Worm (Caenorhabditis elegans): Measurements from ENCODE around the gene sprp-4.

Gene sprp-4

DNA sequence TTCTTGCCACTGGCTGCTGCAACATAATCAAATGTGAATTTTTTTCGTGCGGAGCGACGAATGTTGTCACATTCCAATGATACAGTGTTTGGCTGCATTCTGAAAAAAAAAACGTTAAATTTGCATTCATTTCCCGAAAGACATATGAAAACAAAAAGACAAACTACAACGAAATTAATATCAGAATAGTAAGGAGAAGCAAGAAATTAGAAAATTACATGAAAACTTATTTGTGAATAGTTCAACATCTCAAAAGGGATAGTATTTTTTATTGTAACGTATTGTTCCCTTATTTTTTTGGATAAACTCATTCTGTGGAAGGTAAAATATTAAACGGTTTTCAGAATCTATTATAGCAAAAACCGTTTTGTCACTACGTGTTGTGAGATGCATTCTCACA is at the start of gene sprp-4:
sprp-4 (minus strand) TSS at position 101 of the 400 bp plus-strand sequence.
- TF ChIP-seq unc-42 (tag; optimal IDR thresholded peaks at IDR 0.05): no peak

DNA sequence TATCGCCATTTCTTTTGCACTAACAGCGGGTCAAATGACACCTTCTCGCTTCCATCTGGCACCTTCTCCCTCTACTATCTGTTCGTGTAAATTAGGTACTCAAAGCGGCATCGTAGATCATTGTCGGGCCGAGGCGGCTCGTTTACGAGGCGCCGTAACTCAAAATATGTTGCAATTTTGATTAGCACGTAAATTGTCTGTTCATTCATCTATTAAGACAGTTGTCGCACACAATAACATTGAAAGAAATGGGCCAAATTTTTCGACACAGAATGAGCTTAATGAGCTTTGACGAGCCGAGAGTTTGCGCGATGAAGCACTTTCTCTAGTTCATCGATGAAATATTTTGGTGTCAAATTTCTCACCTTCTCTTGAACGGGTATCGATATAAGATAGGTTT is 49.5 kb upstream of the sprp-4 start:
- TF ChIP-seq pha-2 (tag; optimal IDR thresholded peaks at IDR 0.05) (no peak), dmd-4 (tag; optimal IDR thresholded peaks at IDR 0.05; ENCODE audit: borderline replicate concordance) (no peak), pax-1 (tag; optimal IDR thresholded peaks at IDR 0.05) (no peak), elt-2 (tag; optimal IDR thresholded peaks at IDR 0.05) (no peak), ahr-1 (tag; optimal IDR thresholded peaks at IDR 0.05) (no peak), dve-1 (tag; optimal IDR thresholded peaks at IDR 0.05) (no peak)

DNA sequence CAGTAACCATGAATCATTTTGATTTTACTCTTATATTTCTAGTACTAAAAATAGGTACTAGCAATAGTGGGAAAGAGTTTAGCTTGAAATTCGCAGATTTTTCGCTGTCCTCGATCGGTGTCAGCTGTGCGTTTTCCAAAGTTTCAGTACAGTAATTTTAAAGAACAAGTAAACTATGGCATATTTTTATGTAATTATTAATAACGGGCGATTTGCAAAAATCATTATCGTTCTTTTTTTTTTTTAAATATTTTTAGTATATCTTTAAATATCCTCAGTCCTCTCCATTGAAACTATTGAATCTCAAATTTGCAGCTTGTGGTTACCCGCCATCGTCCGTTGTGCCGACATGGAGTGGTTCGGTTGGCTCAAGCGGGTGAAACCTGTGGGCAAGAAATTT is 39.4 kb upstream of the sprp-4 start, which contains the start of gene C13E3.1:
C13E3.1 (plus strand) TSS at position 301 of the 400 bp plus-strand sequence.
- TF ChIP-seq gmeb-2 (tag; optimal IDR thresholded peaks at IDR 0.05): no peak
- no peak for TF ChIP-seq hlh-15 (tag; optimal IDR thresholded peaks at IDR 0.05)

DNA sequence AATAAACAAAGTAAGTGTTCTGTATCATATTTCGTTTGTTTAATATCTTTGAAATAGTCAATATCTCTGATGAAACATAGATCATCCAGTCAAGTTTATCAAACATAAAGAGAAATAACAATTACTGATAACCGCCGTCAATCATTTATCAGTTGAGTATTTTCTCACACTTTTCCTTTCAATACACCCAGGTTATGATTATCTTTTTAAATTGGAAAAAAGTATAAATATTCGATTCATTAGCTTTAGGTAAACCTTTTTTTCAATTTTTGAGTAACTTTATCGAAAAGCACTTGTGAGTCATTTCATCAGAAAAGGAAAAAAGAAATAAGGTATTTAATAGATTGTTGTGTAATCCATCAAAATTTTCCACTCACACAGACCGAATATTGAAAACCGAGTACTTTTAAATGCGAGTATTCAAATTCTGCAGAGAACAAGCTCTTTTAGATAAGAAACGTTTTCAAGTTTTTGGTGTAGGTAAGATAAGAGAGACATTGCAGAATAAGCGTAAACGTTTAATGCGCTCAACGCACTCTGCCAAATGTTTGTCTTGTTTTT is 38.0 kb upstream of the sprp-4 start:
- TF ChIP-seq elt-2 (tag; optimal IDR thresholded peaks at IDR 0.05) (peak; percentile 74), ceh-34 (tag; optimal IDR thresholded peaks at IDR 0.05) (no peak)

DNA sequence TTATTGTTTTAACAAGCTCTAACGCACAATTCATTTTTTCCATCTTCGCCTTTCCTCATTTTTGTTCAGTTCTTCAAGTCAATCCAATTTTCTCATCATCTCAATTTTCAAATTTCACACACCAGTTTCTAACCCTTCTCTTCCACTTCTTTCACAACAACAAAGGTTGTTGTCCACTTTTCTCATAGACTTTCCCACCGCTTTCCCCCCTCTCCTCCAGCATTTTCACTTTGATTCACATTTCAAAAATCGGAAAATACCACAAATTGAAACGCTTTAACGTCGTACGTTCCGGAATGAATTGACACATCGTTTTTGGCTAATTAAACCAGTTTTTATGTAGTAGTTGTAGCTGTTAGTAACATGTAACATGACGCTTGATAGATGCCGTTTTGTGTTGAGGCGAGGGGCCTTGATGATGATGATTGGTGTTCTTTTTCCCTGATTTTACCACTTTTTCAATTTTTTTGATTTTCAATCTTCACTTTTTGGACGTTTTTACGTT is 36.9 kb upstream of the sprp-4 start:
- no peak for TF ChIP-seq ceh-45 (GFP tag; IDR thresholded peaks at IDR 0.05)
- TF ChIP-seq ceh-48 (tag; optimal IDR thresholded peaks at IDR 0.05): no peak
- TF ChIP-seq ref-2 (tag; optimal IDR thresholded peaks at IDR 0.05): no peak
- TF ChIP-seq ceh-34 (tag; optimal IDR thresholded peaks at IDR 0.05): no peak
- TF ChIP-seq ama-1 (optimal IDR thresholded peaks at IDR 0.05): no peak
- TF ChIP-seq mec-3 (tag; optimal IDR thresholded peaks at IDR 0.05; ENCODE audit: borderline replicate concordance): no peak
- no peak for TF ChIP-seq tbx-2 (tag; optimal IDR thresholded peaks at IDR 0.05)
- no peak for TF ChIP-seq sdc-2 (tag; optimal IDR thresholded peaks at IDR 0.05)
- TF ChIP-seq T23F11.4 (GFP tag; optimal IDR thresholded peaks at IDR 0.05): no peak
- TF ChIP-seq hlh-8 (tag; optimal IDR thresholded peaks at IDR 0.05): no peak
- TF ChIP-seq pros-1 (tag; optimal IDR thresholded peaks at IDR 0.05): no peak
- no peak for TF ChIP-seq sox-2 (GFP tag; IDR thresholded peaks at IDR 0.05)
- TF ChIP-seq lin-11 (tag; optimal IDR thresholded peaks at IDR 0.05): no peak
- TF ChIP-seq ceh-30 (tag; optimal IDR thresholded peaks at IDR 0.05): no peak
- TF ChIP-seq pha-2 (tag; optimal IDR thresholded peaks at IDR 0.05): no peak

DNA sequence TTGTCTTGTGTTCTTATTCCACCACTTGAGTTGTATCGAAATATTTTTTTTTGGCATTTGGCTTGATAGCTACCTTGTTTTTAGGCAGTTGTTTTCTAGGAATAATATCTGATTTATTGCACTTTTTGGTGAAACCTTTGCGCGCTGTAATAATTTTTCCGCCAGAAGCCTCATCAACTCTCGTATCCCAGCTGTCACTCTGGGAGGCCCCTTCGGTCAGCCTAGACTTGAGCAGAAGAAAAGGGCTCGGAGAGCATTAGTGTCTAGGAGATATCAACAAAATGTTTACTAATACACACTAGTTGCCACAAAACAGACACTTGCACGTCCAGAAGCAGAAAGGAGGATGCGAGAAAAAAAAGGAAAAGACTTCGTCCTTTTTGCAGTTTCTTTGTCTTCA is 35.4 kb upstream of the sprp-4 start:
- TF ChIP-seq dmd-4 (tag; optimal IDR thresholded peaks at IDR 0.05; ENCODE audit: borderline replicate concordance): no peak
- TF ChIP-seq pros-1 (tag; optimal IDR thresholded peaks at IDR 0.05): no peak
- TF ChIP-seq unc-42 (tag; optimal IDR thresholded peaks at IDR 0.05): no peak
- TF ChIP-seq ceh-34 (tag; optimal IDR thresholded peaks at IDR 0.05): no peak
- peak; percentile 28 for TF ChIP-seq ceh-31 (tag; optimal IDR thresholded peaks at IDR 0.05)
- peak; percentile 33 for TF ChIP-seq unc-55 (GFP tag; optimal IDR thresholded peaks at IDR 0.05)
- no peak for TF ChIP-seq mec-3 (tag; optimal IDR thresholded peaks at IDR 0.05; ENCODE audit: borderline replicate concordance)
- no peak for TF ChIP-seq nhr-232 (tag; optimal IDR thresholded peaks at IDR 0.05)
- TF ChIP-seq rnt-1 (tag; optimal IDR thresholded peaks at IDR 0.05): peak; percentile 7

DNA sequence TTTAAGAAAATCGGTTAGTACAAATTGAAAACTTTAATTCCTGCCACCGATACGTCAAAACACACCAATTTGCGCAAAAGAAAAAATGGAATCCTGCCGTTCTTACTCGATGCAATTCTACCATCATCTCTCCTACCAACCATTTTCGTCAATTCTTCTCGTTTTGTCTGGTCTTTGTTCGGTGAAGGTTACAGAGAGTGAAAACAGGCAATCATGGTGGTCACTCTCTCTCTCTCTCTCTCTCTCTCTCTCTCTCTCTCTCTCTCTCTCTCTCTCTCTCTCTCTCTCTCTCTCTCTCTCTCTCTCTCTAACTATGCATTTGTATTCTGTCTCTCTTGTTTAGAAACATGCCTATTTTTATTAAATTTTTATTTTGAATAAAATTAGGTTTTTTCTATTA is 28.7 kb upstream of the sprp-4 start:
- no peak for TF ChIP-seq lim-6 (tag; optimal IDR thresholded peaks at IDR 0.05)
- no peak for TF ChIP-seq fax-1 (tag; optimal IDR thresholded peaks at IDR 0.05)
- TF ChIP-seq ceh-19 (GFP tag; optimal IDR thresholded peaks at IDR 0.05): no peak
- TF ChIP-seq eyg-1 (tag; optimal IDR thresholded peaks at IDR 0.05): no peak
- no peak for TF ChIP-seq lin-11 (tag; optimal IDR thresholded peaks at IDR 0.05)
- no peak for TF ChIP-seq syd-9 (tag; optimal IDR thresholded peaks at IDR 0.05)
- TF ChIP-seq hlh-30 (tag; optimal IDR thresholded peaks at IDR 0.05; ENCODE audit: insufficient read depth): no peak

All from whole organism, late embryonic.